Fruit fly (Drosophila melanogaster): ENCODE measurements around the gene Tpt.

dm6 chr3L:8394944-8395343 is 10.1 kb downstream of the Tpt start:
- TF ChIP-seq CG12605 (GFP tag; IDR thresholded peaks at IDR 0.05) (no peak), CG8159 (tag; optimal IDR thresholded peaks at IDR 0.05) (no peak), EcR (GFP tag; optimal IDR thresholded peaks at IDR 0.05) (no peak), CG15710 (tag; optimal IDR thresholded peaks at IDR 0.05) (no peak), CG34367 (tag; optimal IDR thresholded peaks at IDR 0.05) (no peak), CG13204 (GFP tag; optimal IDR thresholded peaks at IDR 0.05) (no peak), gl (tag; optimal IDR thresholded peaks at IDR 0.05) (no peak), fd96Ca (GFP tag; IDR thresholded peaks at IDR 0.05) (no peak; the same call in 2 of the 3 replicates), CG17806 (tag; optimal IDR thresholded peaks at IDR 0.05) (no peak), CG10348 (GFP tag; IDR thresholded peaks at IDR 0.05) (no peak), Pif1A (GFP tag; optimal IDR thresholded peaks at IDR 0.05) (no peak), Ets98B (GFP tag; IDR thresholded peaks at IDR 0.05) (peak; percentile 27; the same call in 1 of the 2 replicates), CG32121 (GFP tag; IDR thresholded peaks at IDR 0.05) (0 out of 2 replicates have a peak, but pooled peaks have one; percentile 15)

Measured in whole organism, pupa.